Worm (Caenorhabditis elegans) whole organism, L1 larva: ENCODE data around the gene Y73F8A.12.

ENCODE experiments used
- grh-1 ChIP-seq: fragments of 200-800 bp; sonication (Bioruptor generic); IDR thresholded peaks from 2 replicates; pipeline ENCODE4 v1.3.6; 2022; ENCODE audit warnings: missing genetic modification reagents, missing genetic modification characterization, missing compliant biosample characterization
- hlh-4 ChIP-seq: sonication (generic microtip); optimal IDR thresholded peaks from 2 replicates; lab custom pipeline; 2016; ENCODE audit warnings: mild to moderate bottlenecking, missing genetic modification characterization, missing compliant biosample characterization
- lsy-2 ChIP-seq, 2 experiments: fragments of 150-350 bp; optimal IDR thresholded peaks; 2 replicates each; lab custom pipeline; 2014; ENCODE audit warnings: missing biosample characterization in 2 of 2, missing genetic modification characterization in 2 of 2

DNA sequence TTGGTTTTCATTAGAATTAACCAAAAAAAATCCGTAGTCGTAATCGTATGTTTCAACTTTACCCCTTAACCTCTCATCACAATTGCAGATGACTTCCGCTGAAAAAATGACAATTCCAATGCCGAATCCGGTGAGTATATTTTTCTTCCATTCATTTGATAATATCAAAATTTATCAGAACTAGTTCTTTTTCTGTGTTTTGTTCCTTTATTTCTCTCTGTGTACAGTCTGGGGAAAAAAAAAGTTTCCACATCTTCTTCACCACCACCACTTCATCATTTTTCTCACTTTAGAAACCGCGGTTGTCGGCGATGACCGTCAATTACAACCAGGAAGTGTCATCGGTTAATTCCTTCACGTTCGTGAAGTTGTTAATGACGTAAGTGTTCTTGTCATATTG is 9.3 kb downstream of the Y73F8A.12 start, which contains the start of gene best-21:
- TF ChIP-seq grh-1 (no peak), hlh-4 (tag; lab: Kevin White, UChicago) (no peak), lsy-2 (tag; optimal IDR thresholded peaks at IDR 0.05; lab: Kevin White, UChicago) (no peak)
